Fruit fly (Drosophila melanogaster) whole organism: ENCODE results near the gene bwa.

Source experiments
- Dll ChIP-seq: fragments of >200 bp; optimal IDR thresholded peaks from 2 replicates; lab custom pipeline; 2017
- EcR ChIP-seq, 2 experiments: fragments of >200 bp; optimal IDR thresholded peaks; 2 replicates each; lab custom pipeline; 2017; ENCODE audit warnings: missing biosample characterization in 2 of 2, missing genetic modification characterization in 2 of 2, missing genetic modification reagents in 2 of 2
- usp ChIP-seq: fragments of >200 bp; optimal IDR thresholded peaks from 2 replicates; lab custom pipeline; 2017; ENCODE audit warnings: missing biosample characterization, missing genetic modification characterization, mixed read lengths

dm6 chr2L:20086295-20087096 lies 20.3 kb downstream of the bwa start:
- TF ChIP-seq EcR (GFP tag; optimal IDR thresholded peaks at IDR 0.05; lab: Kevin White, UChicago) (no peak), usp (GFP tag; lab: Kevin White, UChicago) (no peak), Dll (lab: Kevin White, UChicago) (no peak)
